Worm (Caenorhabditis elegans): ENCODE measurements around the gene ZK381.2.

ce11 chrIV:6958696-6959095 lies 6.6 kb upstream of the ZK381.2 start:
- no peak for TF ChIP-seq ceh-8 (GFP tag; optimal IDR thresholded peaks at IDR 0.05)
- no peak for TF ChIP-seq dpl-1 (GFP tag; optimal IDR thresholded peaks at IDR 0.05)
- TF ChIP-seq nhr-71 (tag; optimal IDR thresholded peaks at IDR 0.05), result peak; percentile 26
- TF ChIP-seq nhr-90 (tag; optimal IDR thresholded peaks at IDR 0.05; ENCODE audit: poor library complexity), result no peak
- TF ChIP-seq zag-1 (tag; optimal IDR thresholded peaks at IDR 0.05), result no peak
- no peak for TF ChIP-seq nhr-76 (tag; optimal IDR thresholded peaks at IDR 0.05)
- no peak for TF ChIP-seq hlh-17 (GFP tag; optimal IDR thresholded peaks at IDR 0.05; ENCODE audit: borderline replicate concordance)

Measured in whole organism, L1 larva.